Fruit fly (Drosophila melanogaster) whole organism, embryonic: Measurements from ENCODE around the gene Sec10.
A peak's percentile ranks its signal among the peaks of the same experiment; 100 is the strongest.

ENCODE experiments used
- CG10321 ChIP-seq: fragments of 200-800 bp; sonication (Bioruptor generic); IDR thresholded peaks from 2 replicates; pipeline ENCODE4 v1.3.6; 2022; ENCODE audit warnings: missing biosample characterization, missing genetic modification characterization
- CG10654 ChIP-seq: fragments of 200-800 bp; sonication (Bioruptor generic); optimal IDR thresholded peaks from 2 replicates; lab custom pipeline; 2016; ENCODE audit warnings: missing biosample characterization, missing genetic modification characterization
- CG11085 ChIP-seq: fragments of 200-800 bp; sonication (Bioruptor generic); IDR thresholded peaks from 2 replicates; pipeline ENCODE4 v1.3.6; 2022; ENCODE audit warnings: missing biosample characterization, missing genetic modification characterization
- CG14965 ChIP-seq: fragments of 200-800 bp; sonication (Bioruptor generic); optimal IDR thresholded peaks from 2 replicates; lab custom pipeline; 2016; ENCODE audit warnings: missing biosample characterization, missing genetic modification characterization, borderline replicate concordance
- CG15011 ChIP-seq: fragments of 200-800 bp; sonication (Bioruptor generic); optimal IDR thresholded peaks from 3 replicates; lab custom pipeline; 2018; ENCODE audit warnings: missing biosample characterization, mild to moderate bottlenecking, missing genetic modification characterization
- CG15601 ChIP-seq: fragments of 200-800 bp; sonication (Bioruptor generic); optimal IDR thresholded peaks from 3 replicates; lab custom pipeline; 2019; ENCODE audit warnings: missing biosample characterization, mild to moderate bottlenecking, missing genetic modification characterization, moderate library complexity
- CG15696 ChIP-seq: fragments of 200-800 bp; sonication (Bioruptor generic); optimal IDR thresholded peaks from 2 replicates; lab custom pipeline; 2019; ENCODE audit warnings: missing biosample characterization, mild to moderate bottlenecking, missing genetic modification characterization, moderate library complexity
- CG17912 ChIP-seq: fragments of 200-800 bp; sonication (Bioruptor generic); optimal IDR thresholded peaks from 2 replicates; lab custom pipeline; 2018; ENCODE audit warnings: missing biosample characterization, mild to moderate bottlenecking, missing genetic modification characterization
- CG18476 ChIP-seq: fragments of 200-800 bp; sonication (Bioruptor generic); optimal IDR thresholded peaks from 2 replicates; lab custom pipeline; 2016; ENCODE audit warnings: missing biosample characterization, mild to moderate bottlenecking, missing genetic modification characterization
- CG3995 ChIP-seq: fragments of 200-800 bp; sonication (Bioruptor generic); optimal IDR thresholded peaks from 3 replicates; lab custom pipeline; 2016; ENCODE audit warnings: missing biosample characterization, missing genetic modification characterization
- CG5245 ChIP-seq: fragments of 200-800 bp; sonication (Bioruptor generic); optimal IDR thresholded peaks from 3 replicates; lab custom pipeline; 2016; ENCODE audit warnings: missing biosample characterization, missing genetic modification characterization
- CG6654 ChIP-seq: fragments of 200-800 bp; sonication (Bioruptor generic); optimal IDR thresholded peaks from 2 replicates; lab custom pipeline; 2017; ENCODE audit warnings: missing biosample characterization, mild to moderate bottlenecking, missing genetic modification characterization
- CG8359 ChIP-seq: fragments of 200-800 bp; sonication (Bioruptor generic); optimal IDR thresholded peaks from 2 replicates; lab custom pipeline; 2017; ENCODE audit warnings: missing biosample characterization, mild to moderate bottlenecking, missing genetic modification characterization, borderline replicate concordance
- CG8388 ChIP-seq: fragments of 200-800 bp; sonication (Bioruptor generic); optimal IDR thresholded peaks from 2 replicates; lab custom pipeline; 2019; ENCODE audit warnings: missing biosample characterization, mild to moderate bottlenecking, missing genetic modification characterization, moderate library complexity
- CG9817 ChIP-seq: fragments of 200-800 bp; sonication (Bioruptor generic); optimal IDR thresholded peaks from 2 replicates; lab custom pipeline; 2018; ENCODE audit warnings: missing biosample characterization, mild to moderate bottlenecking, missing genetic modification characterization, moderate library complexity
- D19A ChIP-seq: fragments of 200-800 bp; optimal IDR thresholded peaks from 3 replicates; lab custom pipeline; 2019; ENCODE audit warnings: missing biosample characterization, mild to moderate bottlenecking, missing genetic modification characterization, moderate library complexity
- Eip74EF ChIP-seq, 2 experiments: fragments of 200-800 bp in 1 of 2; fragments of >200 bp in 1 of 2; sonication (Bioruptor generic) in 1 of 2; optimal IDR thresholded peaks; 2 replicates each; lab custom pipeline; 2017 to 2019; ENCODE audit warnings: missing biosample characterization in 2 of 2, missing genetic modification characterization in 2 of 2, mild to moderate bottlenecking in 1 of 2, moderate library complexity in 1 of 2
- Fer1 ChIP-seq: fragments of 200-800 bp; sonication (Bioruptor generic); optimal IDR thresholded peaks from 2 replicates; lab custom pipeline; 2017; ENCODE audit warnings: missing biosample characterization, mild to moderate bottlenecking, missing genetic modification characterization
- HHEX ChIP-seq: fragments of 200-800 bp; sonication (Bioruptor generic); optimal IDR thresholded peaks from 3 replicates; lab custom pipeline; 2017; ENCODE audit warnings: missing biosample characterization, mild to moderate bottlenecking, missing genetic modification characterization, missing genetic modification reagents
- HmgZ ChIP-seq: fragments of 200-800 bp; sonication (Bioruptor generic); optimal IDR thresholded peaks from 2 replicates; lab custom pipeline; 2018; ENCODE audit warnings: missing biosample characterization, mild to moderate bottlenecking, missing genetic modification characterization
- Hmx ChIP-seq: fragments of 200-800 bp; sonication (Bioruptor generic); optimal IDR thresholded peaks from 2 replicates; lab custom pipeline; 2016; ENCODE audit warnings: missing biosample characterization, missing genetic modification characterization
- Oaz ChIP-seq: fragments of 200-800 bp; sonication (Bioruptor generic); IDR thresholded peaks from 2 replicates; pipeline ENCODE4 v1.3.6; 2022; ENCODE audit warnings: missing biosample characterization, missing genetic modification characterization
- Oli ChIP-seq: fragments of 200-800 bp; sonication (Bioruptor generic); optimal IDR thresholded peaks from 2 replicates; lab custom pipeline; 2018; ENCODE audit warnings: missing biosample characterization, mild to moderate bottlenecking, missing genetic modification characterization, moderate library complexity
- Pdp1 ChIP-seq, 2 experiments: fragments of 200-800 bp; sonication (Bioruptor generic); optimal IDR thresholded peaks; 3 replicates each; lab custom pipeline; 2016; ENCODE audit warnings: missing biosample characterization in 2 of 2, missing genetic modification characterization in 2 of 2, mild to moderate bottlenecking in 1 of 2, moderate library complexity in 1 of 2
- Ptx1 ChIP-seq: fragments of 200-800 bp; sonication (Bioruptor generic); IDR thresholded peaks from 2 replicates; pipeline ENCODE4 v1.3.6; 2022; ENCODE audit warnings: missing biosample characterization, missing genetic modification characterization
- Scr ChIP-seq: fragments of 200-800 bp; sonication (Bioruptor generic); IDR thresholded peaks from 2 replicates; pipeline ENCODE4 v1.3.6; 2022; ENCODE audit warnings: missing biosample characterization, missing genetic modification characterization; ENCODE audit not compliant: partially characterized antibody
- Vsx1 ChIP-seq: fragments of 200-800 bp; sonication (Bioruptor generic); optimal IDR thresholded peaks from 2 replicates; lab custom pipeline; 2017; ENCODE audit warnings: missing biosample characterization, mild to moderate bottlenecking, missing genetic modification characterization, missing genetic modification reagents
- Xbp1 ChIP-seq: fragments of 200-800 bp; sonication (Bioruptor generic); optimal IDR thresholded peaks from 3 replicates; lab custom pipeline; 2016; ENCODE audit warnings: missing biosample characterization, mild to moderate bottlenecking, missing genetic modification characterization
- ara ChIP-seq: fragments of 200-800 bp; sonication (Bioruptor generic); IDR thresholded peaks from 2 replicates; pipeline ENCODE4 v1.3.6; 2022; ENCODE audit warnings: missing biosample characterization, missing genetic modification characterization
- bab2 ChIP-seq: fragments of 200-800 bp; sonication (Bioruptor generic); optimal IDR thresholded peaks from 2 replicates; lab custom pipeline; 2016; ENCODE audit warnings: missing biosample characterization, missing genetic modification characterization
- chn ChIP-seq: fragments of 200-800 bp; sonication (Bioruptor generic); optimal IDR thresholded peaks from 2 replicates; lab custom pipeline; 2016; ENCODE audit warnings: missing biosample characterization, missing genetic modification characterization
- crol ChIP-seq: fragments of 200-800 bp; sonication (Bioruptor generic); IDR thresholded peaks from 2 replicates; pipeline ENCODE4 v1.3.6; 2022; ENCODE audit warnings: missing biosample characterization, missing genetic modification characterization
- danr ChIP-seq: fragments of 200-800 bp; sonication (Bioruptor generic); IDR thresholded peaks from 2 replicates; pipeline ENCODE4 v1.3.6; 2022; ENCODE audit warnings: missing biosample characterization, missing genetic modification characterization
- ham ChIP-seq: fragments of 200-800 bp; sonication (Bioruptor generic); IDR thresholded peaks from 2 replicates; pipeline ENCODE4 v1.3.6; 2022; ENCODE audit warnings: missing biosample characterization, missing genetic modification characterization
- inv ChIP-seq: fragments of 200-800 bp; sonication (Bioruptor generic); IDR thresholded peaks from 2 replicates; pipeline ENCODE4 v1.3.6; 2022; ENCODE audit warnings: missing biosample characterization, missing genetic modification characterization; ENCODE audit not compliant: partially characterized antibody
- jumu ChIP-seq: fragments of 200-800 bp; sonication (Bioruptor generic); optimal IDR thresholded peaks from 3 replicates; lab custom pipeline; 2016; ENCODE audit warnings: missing biosample characterization, missing genetic modification characterization
- kay ChIP-seq: fragments of 200-800 bp; sonication (Bioruptor generic); optimal IDR thresholded peaks from 2 replicates; lab custom pipeline; 2016; ENCODE audit warnings: missing biosample characterization, missing genetic modification characterization
- nom ChIP-seq: fragments of 200-800 bp; sonication (Bioruptor generic); optimal IDR thresholded peaks from 2 replicates; lab custom pipeline; 2017; ENCODE audit warnings: missing biosample characterization, missing genetic modification characterization, mild to moderate bottlenecking, moderate library complexity, missing genetic modification reagents
- onecut ChIP-seq: fragments of 200-800 bp; sonication (Bioruptor generic); IDR thresholded peaks from 2 replicates; pipeline ENCODE4 v1.3.6; 2022; ENCODE audit warnings: missing biosample characterization, missing genetic modification characterization
- pan ChIP-seq, 4 experiments: fragments of >200 bp in 3 of 4; fragments of 200-800 bp in 1 of 4; sonication (Bioruptor generic) in 1 of 4; optimal IDR thresholded peaks in 3 of 4; IDR thresholded peaks in 1 of 4; 2 replicates each; pipeline versions ENCODE4 v1.3.6 to Lab custom; 2017 to 2022; ENCODE audit warnings: missing biosample characterization in 2 of 4, missing genetic modification characterization in 2 of 4, mixed read lengths in 1 of 4
- rib ChIP-seq: fragments of 200-800 bp; sonication (Bioruptor generic); IDR thresholded peaks from 2 replicates; pipeline ENCODE4 v1.3.6; 2022; ENCODE audit warnings: missing biosample characterization, missing genetic modification characterization
- schlank ChIP-seq: fragments of 200-800 bp; sonication (Bioruptor generic); optimal IDR thresholded peaks from 2 replicates; lab custom pipeline; 2018; ENCODE audit warnings: missing biosample characterization, mild to moderate bottlenecking, missing genetic modification characterization
- scrt ChIP-seq: fragments of 200-800 bp; sonication (Bioruptor generic); optimal IDR thresholded peaks from 2 replicates; lab custom pipeline; 2018; ENCODE audit warnings: missing biosample characterization, mild to moderate bottlenecking, missing genetic modification characterization, moderate library complexity
- sqz ChIP-seq: fragments of 200-800 bp; sonication (Bioruptor generic); optimal IDR thresholded peaks from 3 replicates; lab custom pipeline; 2018; ENCODE audit warnings: missing biosample characterization, mild to moderate bottlenecking, missing genetic modification characterization
- tap ChIP-seq: fragments of 200-800 bp; optimal IDR thresholded peaks from 3 replicates; lab custom pipeline; 2019; ENCODE audit warnings: missing biosample characterization, mild to moderate bottlenecking, missing genetic modification characterization, moderate library complexity
- tna ChIP-seq: fragments of 200-800 bp; sonication (Bioruptor generic); IDR thresholded peaks from 2 replicates; pipeline ENCODE4 v1.3.6; 2022; ENCODE audit warnings: missing biosample characterization, missing genetic modification characterization; ENCODE audit not compliant: partially characterized antibody
- vfl ChIP-seq: fragments of 200-800 bp; sonication (Bioruptor generic); optimal IDR thresholded peaks from 2 replicates; lab custom pipeline; 2016; ENCODE audit warnings: missing biosample characterization, missing genetic modification characterization

Sec10 gene

DNA sequence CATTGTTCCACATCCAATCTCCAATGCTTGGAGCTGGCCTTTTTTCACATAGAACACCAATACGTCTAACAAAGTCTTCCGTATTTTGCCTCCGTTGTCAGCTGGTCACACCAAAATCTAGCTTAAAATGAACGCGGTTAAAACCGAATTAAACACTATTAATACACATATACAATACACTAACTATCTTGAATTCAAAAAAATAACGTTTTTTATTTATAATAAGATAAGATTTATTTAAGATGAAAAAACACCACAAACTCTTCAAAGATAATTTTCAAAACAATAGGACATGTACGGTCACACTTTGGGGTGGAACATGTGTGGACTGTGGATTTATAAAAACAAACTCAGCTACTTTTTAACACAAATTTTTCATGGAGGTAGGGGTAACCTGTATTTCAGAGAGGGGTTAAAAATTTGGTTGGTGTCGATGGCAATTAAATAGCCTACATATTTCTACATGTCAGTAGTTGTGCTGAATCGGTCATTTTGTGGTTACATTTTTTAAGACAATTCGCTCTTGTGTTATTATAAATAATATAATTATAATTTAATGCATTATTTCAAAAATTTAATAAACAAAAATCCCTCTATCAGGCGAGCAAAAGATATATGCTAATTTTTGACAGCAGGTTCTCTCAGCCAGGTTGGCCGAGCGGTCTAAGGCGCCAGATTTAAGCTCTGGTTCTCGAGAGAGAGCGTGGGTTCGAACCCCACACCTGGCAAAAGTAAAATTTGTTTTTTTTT lies 22.1 kb upstream of the Sec10 start, which contains the start of gene CG13605 (continued):
- TF ChIP-seq CG3995 (GFP tag; lab: Kevin White, UChicago) (peak; percentile 13), Hmx (GFP tag; lab: Kevin White, UChicago) (peak; percentile 36), Eip74EF (GFP tag; optimal IDR thresholded peaks at IDR 0.05; lab: Kevin White, UChicago) (peak in 1 of 2 experiments; percentile 69), HHEX (GFP tag; lab: Kevin White, UChicago) (peak; percentile 88), CG15696 (tag; lab: Kevin White, UChicago) (peak; percentile 36), chn (GFP tag; lab: Kevin White, UChicago) (peak; percentile 63), scrt (GFP tag; lab: Kevin White, UChicago) (peak; percentile 73), D19A (tag; lab: Kevin White, UChicago) (peak; percentile 67), nom (GFP tag; lab: Kevin White, UChicago) (peak; percentile 90), rib (GFP tag; lab: Robert Waterston, UW) (peak; percentile 37), Scr (GFP tag; lab: Robert Waterston, UW) (no peak), CG15011 (GFP tag; lab: Kevin White, UChicago) (peak; percentile 60), CG11085 (0 out of 2 replicates have a peak, but pooled peaks have one; percentile 29), Vsx1 (GFP tag; lab: Kevin White, UChicago) (peak; percentile 68), crol (GFP tag; lab: Robert Waterston, UW) (no peak), tap (tag; lab: Kevin White, UChicago) (peak; percentile 64), inv (no peak), vfl (GFP tag; lab: Kevin White, UChicago) (peak; percentile 25), CG8388 (peak; percentile 71), sqz (GFP tag; lab: Kevin White, UChicago) (peak; percentile 38), CG10654 (GFP tag; lab: Kevin White, UChicago) (peak; percentile 57), onecut (peak; percentile 51), ham (GFP tag; lab: Robert Waterston, UW) (no peak), bab2 (GFP tag; lab: Kevin White, UChicago) (peak; percentile 63), Oli (peak; percentile 74), Ptx1 (GFP tag; lab: Robert Waterston, UW) (peak; percentile 74), pan (optimal IDR thresholded peaks at IDR 0.05; lab: Kevin White, UChicago) (no peak), pan (GFP tag; optimal IDR thresholded peaks at IDR 0.05 in 1 of 2, IDR thresholded peaks at IDR 0.05 in 1 of 2) (peak in 1 of 2 experiments; percentile 82), CG10321 (0 out of 2 replicates have a peak, but pooled peaks have one; percentile 20), Pdp1 (GFP tag; optimal IDR thresholded peaks at IDR 0.05; lab: Kevin White, UChicago) (peak; percentile 47 to 48), CG15601 (tag; lab: Kevin White, UChicago) (peak; percentile 61), Xbp1 (peak; percentile 79), CG14965 (GFP tag; lab: Kevin White, UChicago) (no peak), ara (GFP tag; lab: Robert Waterston, UW) (peak; percentile 44; the same call in 1 of the 2 replicates), schlank (tag; lab: Kevin White, UChicago) (peak; percentile 55), CG9817 (tag; lab: Kevin White, UChicago) (peak; percentile 61), danr (GFP tag; lab: Robert Waterston, UW) (0 out of 2 replicates have a peak, but pooled peaks have one; percentile 27), tna (GFP tag; lab: Robert Waterston, UW) (peak; percentile 28; the same call in 1 of the 2 replicates), CG5245 (GFP tag; lab: Kevin White, UChicago) (peak; percentile 47), jumu (peak; percentile 24), CG6654 (GFP tag; lab: Kevin White, UChicago) (peak; percentile 31), Oaz (GFP tag; lab: Robert Waterston, UW) (no peak), kay (GFP tag; lab: Kevin White, UChicago) (peak; percentile 48), CG18476 (GFP tag; lab: Kevin White, UChicago) (peak; percentile 34), CG8359 (no peak), CG17912 (GFP tag; lab: Kevin White, UChicago) (no peak), Fer1 (GFP tag; lab: Kevin White, UChicago) (peak; percentile 89), HmgZ (tag; lab: Kevin White, UChicago) (peak; percentile 26)
